Fruit fly (Drosophila melanogaster) whole organism, pupa: Measurements from ENCODE around the gene Mob3.

Experiments
- CG10348 ChIP-seq: fragments of 200-800 bp; sonication (Bioruptor generic); IDR thresholded peaks from 2 replicates; pipeline ENCODE4 v1.3.6; 2022; ENCODE audit warnings: missing biosample characterization, missing genetic modification characterization
- CG13204 ChIP-seq: fragments of 200-800 bp; sonication (Bioruptor generic); optimal IDR thresholded peaks from 2 replicates; lab custom pipeline; 2018; ENCODE audit warnings: missing biosample characterization, mild to moderate bottlenecking, missing genetic modification characterization, moderate library complexity
- CG14655 ChIP-seq: fragments of 200-800 bp; sonication (Bioruptor generic); optimal IDR thresholded peaks from 3 replicates; lab custom pipeline; 2017; ENCODE audit warnings: mild to moderate bottlenecking, missing biosample characterization, missing genetic modification reagents, missing genetic modification characterization
- CG15710 ChIP-seq: fragments of 200-800 bp; sonication (Bioruptor generic); optimal IDR thresholded peaks from 2 replicates; lab custom pipeline; 2018; ENCODE audit warnings: missing biosample characterization, mild to moderate bottlenecking, missing genetic modification characterization, moderate library complexity
- CG17806 ChIP-seq: fragments of 200-800 bp; sonication (Bioruptor generic); optimal IDR thresholded peaks from 2 replicates; lab custom pipeline; 2018; ENCODE audit warnings: missing biosample characterization, mild to moderate bottlenecking, missing genetic modification characterization, moderate library complexity
- CG4496 ChIP-seq: fragments of 200-800 bp; sonication (Bioruptor generic); IDR thresholded peaks from 3 replicates; pipeline ENCODE4 v1.3.6; 2022; ENCODE audit warnings: missing biosample characterization, missing genetic modification characterization
- CG8159 ChIP-seq: fragments of 200-800 bp; sonication (Bioruptor generic); optimal IDR thresholded peaks from 3 replicates; lab custom pipeline; 2018; ENCODE audit warnings: missing biosample characterization, mild to moderate bottlenecking, missing genetic modification characterization, moderate library complexity
- CG8301 ChIP-seq: fragments of 200-800 bp; sonication (Bioruptor generic); optimal IDR thresholded peaks from 2 replicates; lab custom pipeline; 2018; ENCODE audit warnings: missing biosample characterization, mild to moderate bottlenecking, missing genetic modification characterization
- EcR ChIP-seq: fragments of 200-800 bp; sonication (Bioruptor generic); optimal IDR thresholded peaks from 3 replicates; lab custom pipeline; 2019; ENCODE audit warnings: missing biosample characterization, missing genetic modification characterization, mild to moderate bottlenecking, moderate library complexity, missing genetic modification reagents
- gl ChIP-seq: fragments of 200-800 bp; sonication (Bioruptor generic); optimal IDR thresholded peaks from 2 replicates; lab custom pipeline; 2018; ENCODE audit warnings: missing biosample characterization, mild to moderate bottlenecking, missing genetic modification characterization
- rn ChIP-seq: fragments of 200-800 bp; sonication (Bioruptor generic); IDR thresholded peaks from 2 replicates; pipeline ENCODE4 v1.3.6; 2022; ENCODE audit warnings: missing biosample characterization, missing genetic modification characterization

DNA sequence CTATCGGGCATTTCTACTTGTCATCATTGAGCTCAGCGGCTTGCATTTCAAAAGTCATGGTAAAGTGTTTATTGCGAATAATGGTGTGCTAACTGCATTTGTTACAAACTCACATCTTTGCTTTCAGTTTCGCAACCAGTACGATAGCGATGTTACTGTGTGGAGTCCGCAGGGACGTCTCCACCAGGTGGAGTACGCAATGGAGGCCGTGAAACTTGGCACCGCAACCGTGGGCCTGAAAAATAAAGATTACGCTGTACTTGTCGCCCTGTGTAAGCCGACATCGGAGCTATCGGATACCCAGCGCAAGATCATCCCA lies 43.8 kb upstream of the Mob3 start:
- TF ChIP-seq EcR (GFP tag; lab: Kevin White, UChicago), result no peak
- no peak for TF ChIP-seq gl (tag; lab: Kevin White, UChicago)
- no peak for TF ChIP-seq CG8159 (tag; lab: Kevin White, UChicago)
- no peak for TF ChIP-seq CG15710 (tag; lab: Kevin White, UChicago)
- TF ChIP-seq CG13204 (GFP tag; lab: Kevin White, UChicago), result no peak
- no peak for TF ChIP-seq CG14655 (GFP tag; lab: Kevin White, UChicago)
- TF ChIP-seq CG4496, result no peak
- no peak for TF ChIP-seq CG8301
- TF ChIP-seq CG10348 (GFP tag; lab: Robert Waterston, UW), result no peak
- no peak for TF ChIP-seq rn (GFP tag; lab: Robert Waterston, UW)
- no peak for TF ChIP-seq CG17806 (tag; lab: Kevin White, UChicago)
